Worm (Caenorhabditis elegans) whole organism, L4 larva: ENCODE results near the gene F36G9.3.

Experiments used
- F10B5.3 ChIP-seq: sonication (generic microtip); optimal IDR thresholded peaks from 2 replicates; lab custom pipeline; 2016; ENCODE audit warnings: mild to moderate bottlenecking, missing genetic modification characterization, missing compliant biosample characterization
- F26F4.8 ChIP-seq: fragments of 200-800 bp; sonication (Bioruptor generic); conservative IDR thresholded peaks from 2 replicates; pipeline ENCODE4 v1.3.6; 2022; ENCODE audit warnings: missing genetic modification characterization, missing compliant biosample characterization
- F49E8.2 ChIP-seq: sonication (generic microtip); optimal IDR thresholded peaks from 2 replicates; lab custom pipeline; 2016; ENCODE audit warnings: missing compliant biosample characterization, mild to moderate bottlenecking, missing genetic modification characterization, borderline replicate concordance
- T26A8.4 ChIP-seq: fragments of 200-800 bp; sonication (Bioruptor generic); IDR thresholded peaks from 2 replicates; pipeline ENCODE4 v1.3.6; 2022; ENCODE audit warnings: missing genetic modification characterization, missing compliant biosample characterization
- ZK337.2 ChIP-seq: fragments of 200-800 bp; sonication (Bioruptor generic); IDR thresholded peaks from 2 replicates; pipeline ENCODE4 v1.3.6; 2022; ENCODE audit warnings: missing genetic modification reagents, missing genetic modification characterization, missing compliant biosample characterization
- ama-1 ChIP-seq: fragments of 150-350 bp; optimal IDR thresholded peaks from 2 replicates; lab custom pipeline; 2014; ENCODE audit warnings: inconsistent platforms, mixed read lengths
- attf-4 ChIP-seq: sonication (generic microtip); optimal IDR thresholded peaks from 3 replicates; lab custom pipeline; 2017; ENCODE audit warnings: missing biosample characterization, missing genetic modification characterization
- ceh-28 ChIP-seq: fragments of 150-350 bp; optimal IDR thresholded peaks from 2 replicates; lab custom pipeline; 2014; ENCODE audit warnings: missing biosample characterization, missing genetic modification reagents, missing genetic modification characterization
- ceh-32 ChIP-seq: sonication (generic microtip); optimal IDR thresholded peaks from 2 replicates; lab custom pipeline; 2016; ENCODE audit warnings: mild to moderate bottlenecking, missing genetic modification characterization, missing compliant biosample characterization; ENCODE audit not compliant: poor library complexity
- ceh-82 ChIP-seq: sonication (generic microtip); optimal IDR thresholded peaks from 2 replicates; lab custom pipeline; 2017; ENCODE audit warnings: missing biosample characterization, missing genetic modification characterization
- ces-1 ChIP-seq: fragments of 150-350 bp; sonication (generic microtip); optimal IDR thresholded peaks from 4 replicates; lab custom pipeline; 2014; ENCODE audit warnings: missing biosample characterization, missing genetic modification reagents, missing genetic modification characterization
- cey-2 ChIP-seq: sonication (generic microtip); optimal IDR thresholded peaks from 3 replicates; lab custom pipeline; 2017; ENCODE audit warnings: missing genetic modification characterization, mild to moderate bottlenecking, missing compliant biosample characterization, antibody characterized with exemption, borderline replicate concordance; ENCODE audit not compliant: insufficient read depth
- daf-12 ChIP-seq: fragments of 150-350 bp; optimal IDR thresholded peaks from 2 replicates; lab custom pipeline; 2014; ENCODE audit warnings: missing biosample characterization, missing genetic modification reagents, missing genetic modification characterization
- dmd-6 ChIP-seq: fragments of 200-800 bp; sonication (Bioruptor generic); IDR thresholded peaks from 2 replicates; pipeline ENCODE4 v1.3.6; 2022; ENCODE audit warnings: missing genetic modification reagents, missing genetic modification characterization, missing compliant biosample characterization
- duxl-1 ChIP-seq: sonication (generic microtip); optimal IDR thresholded peaks from 2 replicates; lab custom pipeline; 2016; ENCODE audit warnings: mild to moderate bottlenecking, missing genetic modification characterization, moderate library complexity, missing compliant biosample characterization; ENCODE audit not compliant: poor library complexity
- egl-43 ChIP-seq: fragments of 200-800 bp; sonication (Bioruptor generic); IDR thresholded peaks from 2 replicates; pipeline ENCODE4 v1.3.6; 2022; ENCODE audit warnings: missing genetic modification reagents, missing genetic modification characterization, missing compliant biosample characterization
- fos-1 ChIP-seq: fragments of 150-350 bp; optimal IDR thresholded peaks from 2 replicates; lab custom pipeline; 2014; ENCODE audit warnings: missing biosample characterization, missing genetic modification characterization
- gei-8 ChIP-seq: fragments of 200-800 bp; sonication (Bioruptor generic); optimal IDR thresholded peaks from 2 replicates; lab custom pipeline; 2018; ENCODE audit warnings: mild to moderate bottlenecking, missing genetic modification characterization, missing compliant biosample characterization
- hif-1 ChIP-seq, 2 experiments: sonication (generic microtip); optimal IDR thresholded peaks; 2 replicates each; lab custom pipeline; 2016 to 2017; ENCODE audit warnings: missing compliant biosample characterization in 2 of 2, missing genetic modification characterization in 2 of 2, missing genetic modification reagents in 2 of 2, missing genotype in 2 of 2, mild to moderate bottlenecking in 1 of 2
- hmg-1.1 ChIP-seq: fragments of 200-800 bp; sonication (Bioruptor generic); IDR thresholded peaks from 2 replicates; pipeline ENCODE4 v1.3.6; 2022; ENCODE audit warnings: missing genetic modification reagents, missing genetic modification characterization, missing compliant biosample characterization
- jun-1 ChIP-seq: fragments of 150-350 bp; optimal IDR thresholded peaks from 2 replicates; lab custom pipeline; 2014; ENCODE audit warnings: missing biosample characterization, missing genetic modification reagents, missing genetic modification characterization
- lim-7 ChIP-seq: fragments of 200-800 bp; sonication (Bioruptor generic); IDR thresholded peaks from 2 replicates; pipeline ENCODE4 v1.3.6; 2022; ENCODE audit warnings: missing genetic modification characterization, missing compliant biosample characterization
- lin-13 ChIP-seq: fragments of 150-350 bp; optimal IDR thresholded peaks from 2 replicates; lab custom pipeline; 2014; ENCODE audit warnings: missing biosample characterization, missing genetic modification reagents, missing genetic modification characterization
- lin-29 ChIP-seq: fragments of 200-800 bp; sonication (Bioruptor generic); IDR thresholded peaks from 2 replicates; pipeline ENCODE4 v1.3.6; 2022; ENCODE audit warnings: missing genetic modification reagents, missing genetic modification characterization, missing compliant biosample characterization
- lir-3 ChIP-seq: sonication (generic microtip); optimal IDR thresholded peaks from 2 replicates; lab custom pipeline; 2016; ENCODE audit warnings: mild to moderate bottlenecking, missing genetic modification characterization, missing compliant biosample characterization
- lsy-2 ChIP-seq, 2 experiments: fragments of 150-350 bp in 1 of 2; sonication (generic microtip) in 1 of 2; optimal IDR thresholded peaks; 2 replicates each; lab custom pipeline; 2014 to 2017; ENCODE audit warnings: missing biosample characterization in 2 of 2, missing genetic modification characterization in 2 of 2
- madf-5 ChIP-seq, 2 experiments: fragments of 200-800 bp; sonication (Bioruptor generic); IDR thresholded peaks; 2 replicates each; pipeline ENCODE4 v1.3.6; 2022; ENCODE audit warnings: missing compliant biosample characterization in 2 of 2, missing genetic modification characterization in 2 of 2
- mdl-1 ChIP-seq, 2 experiments: fragments of 150-350 bp in 1 of 2; sonication (generic microtip) in 1 of 2; optimal IDR thresholded peaks; 2 replicates each; lab custom pipeline; 2014 to 2017; ENCODE audit warnings: missing biosample characterization in 2 of 2, missing genetic modification characterization in 2 of 2
- mep-1 ChIP-seq: fragments of 150-350 bp; sonication (generic microtip); optimal IDR thresholded peaks from 3 replicates; lab custom pipeline; 2014; ENCODE audit warnings: missing biosample characterization, missing genetic modification characterization
- mes-2 ChIP-seq: sonication (generic microtip); optimal IDR thresholded peaks from 2 replicates; lab custom pipeline; 2016; ENCODE audit warnings: missing genotype, mild to moderate bottlenecking, missing genetic modification characterization, missing compliant biosample characterization; ENCODE audit not compliant: poor library complexity, severe bottlenecking
- mxl-2 ChIP-seq: fragments of 200-800 bp; sonication (Bioruptor generic); conservative IDR thresholded peaks from 2 replicates; pipeline ENCODE4 v1.3.6; 2022; ENCODE audit warnings: missing genetic modification reagents, missing genetic modification characterization, missing compliant biosample characterization
- mxl-3 ChIP-seq: fragments of 200-800 bp; sonication (Bioruptor generic); optimal IDR thresholded peaks from 2 replicates; lab custom pipeline; 2018; ENCODE audit warnings: mild to moderate bottlenecking, missing genetic modification characterization, missing compliant biosample characterization
- nhr-28 ChIP-seq: fragments of 150-350 bp; optimal IDR thresholded peaks from 2 replicates; lab custom pipeline; 2014; ENCODE audit warnings: missing biosample characterization, missing genetic modification characterization
- nhr-6 ChIP-seq: fragments of 150-350 bp; optimal IDR thresholded peaks from 2 replicates; lab custom pipeline; 2014; ENCODE audit warnings: missing biosample characterization, missing genetic modification characterization
- php-3 ChIP-seq: fragments of 200-800 bp; sonication (Bioruptor generic); IDR thresholded peaks from 2 replicates; pipeline ENCODE4 v1.3.6; 2022; ENCODE audit warnings: missing genetic modification reagents, missing genetic modification characterization, missing compliant biosample characterization
- rbr-2 ChIP-seq: sonication (generic microtip); optimal IDR thresholded peaks from 2 replicates; lab custom pipeline; 2016; ENCODE audit warnings: missing genotype, missing genetic modification characterization, missing compliant biosample characterization
- sdz-12 ChIP-seq: fragments of 200-800 bp; sonication (Bioruptor generic); optimal IDR thresholded peaks from 2 replicates; lab custom pipeline; 2018; ENCODE audit warnings: mild to moderate bottlenecking, missing genetic modification characterization, missing compliant biosample characterization
- skn-1 ChIP-seq: fragments of 150-350 bp; optimal IDR thresholded peaks from 2 replicates; lab custom pipeline; 2014; ENCODE audit warnings: missing biosample characterization, missing genetic modification characterization
- snpc-1.2 ChIP-seq: fragments of 200-800 bp; sonication (Bioruptor generic); IDR thresholded peaks from 2 replicates; pipeline ENCODE4 v1.3.6; 2022; ENCODE audit warnings: missing genetic modification reagents, missing genetic modification characterization, missing compliant biosample characterization
- spr-1 ChIP-seq: sonication (generic microtip); optimal IDR thresholded peaks from 2 replicates; lab custom pipeline; 2016; ENCODE audit warnings: mild to moderate bottlenecking, missing genetic modification characterization, missing compliant biosample characterization
- unc-62 ChIP-seq, 3 experiments: fragments of 150-350 bp in 1 of 3; sonication (generic microtip); optimal IDR thresholded peaks in 2 of 3; peaks in 1 of 3; 1 replicate in 1 of 3; 2 replicates in 2 of 3; lab custom pipeline; 2014 to 2017; ENCODE audit warnings: missing biosample characterization in 3 of 3, missing genetic modification characterization in 3 of 3, missing genetic modification reagents in 3 of 3, missing genotype in 1 of 3
- vab-7 ChIP-seq: fragments of 200-800 bp; sonication (Bioruptor generic); IDR thresholded peaks from 2 replicates; pipeline ENCODE4 v1.3.6; 2022; ENCODE audit warnings: missing genetic modification reagents, missing genetic modification characterization, missing compliant biosample characterization
- zfp-2 ChIP-seq: sonication (generic microtip); optimal IDR thresholded peaks from 2 replicates; lab custom pipeline; 2016; ENCODE audit warnings: mild to moderate bottlenecking, missing genetic modification characterization, missing compliant biosample characterization
- zip-11 ChIP-seq: fragments of 200-800 bp; sonication (Bioruptor generic); IDR thresholded peaks from 2 replicates; pipeline ENCODE4 v1.3.6; 2022; ENCODE audit warnings: missing genetic modification characterization, missing compliant biosample characterization
- ztf-7 ChIP-seq: fragments of 150-350 bp; optimal IDR thresholded peaks from 2 replicates; lab custom pipeline; 2014; ENCODE audit warnings: missing biosample characterization, missing genetic modification characterization

The F36G9.3 gene

DNA sequence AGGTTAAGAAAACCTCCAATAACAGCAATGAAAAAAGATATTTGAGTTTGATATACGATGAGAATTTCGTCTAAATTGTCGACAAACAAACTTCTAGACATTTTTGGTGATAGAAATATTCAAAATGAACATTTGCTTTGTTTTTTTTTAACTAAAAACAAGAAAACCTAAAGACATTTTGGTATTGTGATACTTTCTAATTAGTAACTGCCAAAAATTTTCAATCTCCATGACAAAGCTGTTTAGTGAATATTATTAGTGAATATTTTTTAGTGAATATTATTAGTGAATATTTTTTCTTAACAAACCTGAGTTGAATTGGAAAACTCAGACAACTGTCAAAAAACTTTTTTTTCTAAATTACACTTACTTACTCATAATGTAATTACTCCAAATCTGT, 16.9 kb upstream of the F36G9.3 start, which contains the start of gene srw-55:
Gene srw-55 (minus strand): TSS at position 101 of the 400 bp plus-strand sequence.
- no peak for TF ChIP-seq nhr-28 (tag; lab: Kevin White, UChicago)
- TF ChIP-seq unc-62 (GFP tag; optimal IDR thresholded peaks at IDR 0.05 in 1 of 2; lab: Kevin White, UChicago) = peak in 1 of 2 experiments; percentile 66
- TF ChIP-seq unc-62 (tag; optimal IDR thresholded peaks at IDR 0.05; lab: Kevin White, UChicago) = no peak

DNA sequence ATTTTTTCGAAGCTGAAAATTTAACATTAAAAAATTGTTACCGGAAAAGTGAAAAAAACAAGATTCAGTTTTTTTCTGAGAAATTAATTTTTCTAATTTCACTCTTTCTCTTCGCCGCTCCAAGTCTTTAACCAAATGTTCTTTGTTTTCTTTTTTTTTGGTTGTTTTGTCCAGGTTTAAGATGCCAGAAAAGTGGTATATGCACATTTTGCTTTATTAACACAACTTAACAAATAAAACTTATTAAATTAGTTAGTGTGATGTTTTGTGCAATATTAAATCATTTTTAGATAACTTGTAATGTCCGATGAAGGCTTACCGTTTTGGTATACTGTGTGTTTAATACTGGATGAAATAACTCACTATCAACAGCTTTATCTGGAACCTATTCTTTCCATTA, 14.1 kb upstream of the F36G9.3 start, which contains the start of gene srw-53:
Gene srw-53 (plus strand): TSS at position 301 of the 400 bp plus-strand sequence.
- no peak for TF ChIP-seq lin-29 (GFP tag; lab: Robert Waterston, UW)
- TF ChIP-seq php-3 (GFP tag; lab: Robert Waterston, UW) = no peak
- TF ChIP-seq egl-43 (GFP tag; lab: Robert Waterston, UW) = no peak
- no peak for TF ChIP-seq nhr-28 (tag; lab: Kevin White, UChicago)
- no peak for TF ChIP-seq madf-5 (GFP tag; IDR thresholded peaks at IDR 0.05; lab: Robert Waterston, UW)
- TF ChIP-seq ceh-28 (tag; lab: Kevin White, UChicago) = no peak
- TF ChIP-seq ztf-7 = no peak
- no peak for TF ChIP-seq ama-1 (lab: Kevin White, UChicago)
- no peak for TF ChIP-seq hmg-1.1
- no peak for TF ChIP-seq spr-1 (tag; lab: Kevin White, UChicago)
- TF ChIP-seq sdz-12 = no peak
- TF ChIP-seq vab-7 = no peak
- TF ChIP-seq mdl-1 (tag; optimal IDR thresholded peaks at IDR 0.05; lab: Kevin White, UChicago) = no peak
- no peak for TF ChIP-seq duxl-1 (tag; lab: Kevin White, UChicago)
- no peak for TF ChIP-seq zfp-2
- TF ChIP-seq T26A8.4 = no peak
- no peak for TF ChIP-seq lin-13 (GFP tag; lab: Kevin White, UChicago)
- TF ChIP-seq dmd-6 (GFP tag; lab: Robert Waterston, UW) = no peak
- TF ChIP-seq, all 104 proteins: peak for 0

DNA sequence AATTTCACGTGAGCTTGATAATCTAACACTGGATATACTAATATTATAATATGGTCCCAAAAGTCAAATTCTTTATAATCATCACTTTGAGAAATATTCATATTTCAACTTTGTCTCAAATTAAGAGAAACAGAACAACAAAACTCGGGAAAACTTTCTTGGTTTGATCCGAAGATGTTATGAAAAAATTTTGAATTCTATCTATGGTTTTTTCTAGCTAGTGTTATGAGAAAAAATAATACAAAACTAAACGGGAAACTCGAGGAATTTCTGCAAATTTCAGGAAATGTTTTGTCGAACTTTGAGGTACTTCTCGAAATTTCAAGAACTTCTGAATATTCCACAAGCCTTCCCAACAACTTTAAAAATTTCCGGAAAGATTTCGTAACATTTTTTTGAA, 6.3 kb upstream of the F36G9.3 start, which contains the start of gene srw-59:
Gene srw-59 (minus strand): TSS at position 101 of the 400 bp plus-strand sequence.
- TF ChIP-seq attf-4 (no peak), ceh-82 (tag; lab: Kevin White, UChicago) (no peak), mxl-3 (GFP tag; lab: Kevin White, UChicago) (no peak), skn-1 (tag; lab: Kevin White, UChicago) (no peak), mes-2 (tag; lab: Kevin White, UChicago) (no peak), gei-8 (no peak), F49E8.2 (no peak), ceh-32 (no peak), F10B5.3 (no peak), egl-43 (GFP tag; lab: Robert Waterston, UW) (no peak), mxl-2 (GFP tag; lab: Robert Waterston, UW) (no peak), mep-1 (tag; lab: Kevin White, UChicago) (no peak), daf-12 (tag; lab: Kevin White, UChicago) (no peak), fos-1 (tag; lab: Kevin White, UChicago) (no peak), ces-1 (GFP tag; lab: Kevin White, UChicago) (no peak), snpc-1.2 (GFP tag; lab: Robert Waterston, UW) (no peak), F26F4.8 (no peak)

DNA sequence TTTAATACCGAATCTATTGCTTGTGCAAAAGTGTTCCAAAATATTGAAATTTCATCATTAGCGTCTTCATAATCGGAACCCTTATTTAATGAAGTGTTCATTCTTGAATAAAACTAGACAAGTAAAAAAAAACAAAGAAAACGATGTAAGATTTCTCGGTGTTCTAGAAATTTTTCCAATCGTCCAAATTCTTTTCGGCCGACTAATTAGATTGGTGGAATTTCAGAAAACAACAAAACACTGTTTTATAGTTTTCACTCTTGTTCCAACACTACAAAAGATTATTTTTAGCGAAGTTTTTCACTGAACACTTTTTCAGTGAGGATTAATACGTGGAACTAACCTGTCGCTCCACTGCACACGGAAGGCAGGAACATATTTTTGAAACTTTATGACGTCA, 4.4 kb upstream of the F36G9.3 start, which contains the start of gene srw-56:
Gene srw-56 (minus strand): TSS at position 101 of the 400 bp plus-strand sequence.
- no peak for TF ChIP-seq nhr-6
- TF ChIP-seq hif-1 (tag; optimal IDR thresholded peaks at IDR 0.05; lab: Kevin White, UChicago) = no peak
- no peak for TF ChIP-seq madf-5 (GFP tag; IDR thresholded peaks at IDR 0.05; lab: Robert Waterston, UW)
- TF ChIP-seq ZK337.2 (GFP tag; lab: Robert Waterston, UW) = no peak
- no peak for TF ChIP-seq lir-3 (tag; lab: Kevin White, UChicago)
- no peak for TF ChIP-seq zip-11 (GFP tag; lab: Robert Waterston, UW)
- TF ChIP-seq sdz-12 = no peak
- no peak for TF ChIP-seq snpc-1.2 (GFP tag; lab: Robert Waterston, UW)
- no peak for TF ChIP-seq rbr-2 (tag; lab: Kevin White, UChicago)
- TF ChIP-seq jun-1 (tag; lab: Kevin White, UChicago) = no peak
- TF ChIP-seq lim-7 (GFP tag; lab: Robert Waterston, UW) = no peak
- no peak for TF ChIP-seq cey-2 (tag; lab: Kevin White, UChicago)
- TF ChIP-seq lsy-2 (tag; optimal IDR thresholded peaks at IDR 0.05; lab: Kevin White, UChicago) = no peak
